Fruit fly (Drosophila melanogaster): ENCODE data around the gene RFeSP.

Gene RFeSP

DNA sequence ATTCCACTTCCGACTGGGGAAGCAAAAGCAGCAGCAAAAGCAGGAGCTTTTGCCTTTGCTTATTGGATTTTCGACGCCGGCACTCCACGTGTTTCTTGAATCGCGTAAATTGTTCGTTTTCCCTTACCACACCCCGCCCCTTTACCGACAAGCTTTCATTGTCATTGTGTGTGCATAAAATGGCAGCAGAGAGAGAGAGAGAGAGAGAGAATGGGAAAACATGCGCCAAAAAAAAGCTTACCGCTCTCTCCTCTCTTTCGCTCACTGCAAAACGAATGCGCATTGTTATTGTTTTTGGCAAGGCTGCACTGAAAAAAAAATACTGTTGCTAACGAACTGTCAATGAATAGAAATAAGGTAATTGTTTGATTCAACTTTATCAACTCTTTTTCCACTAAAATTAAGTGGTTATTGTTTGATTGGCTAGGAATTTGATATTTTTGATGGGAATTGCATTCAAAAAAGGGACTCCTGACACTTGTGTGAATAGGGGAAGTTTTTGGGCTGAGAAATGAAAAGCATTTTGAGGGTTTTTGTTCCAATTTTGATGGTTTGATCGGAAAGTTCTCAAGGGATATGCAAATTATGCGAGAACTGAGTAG is 36.0 kb upstream of the RFeSP start (continued):
- TF ChIP-seq cg (GFP tag; optimal IDR thresholded peaks at IDR 0.05) (peak; percentile 69), CG13287 (GFP tag; IDR thresholded peaks at IDR 0.05; ENCODE audit: partially characterized antibody) (0 out of 2 replicates have a peak, but pooled peaks have one; percentile 6), H2.0 (GFP tag; IDR thresholded peaks at IDR 0.05) (peak; percentile 33; the same call in 1 of the 2 replicates), CG10654 (GFP tag; optimal IDR thresholded peaks at IDR 0.05) (no peak), Trl (optimal IDR thresholded peaks at IDR 0.05) (peak; percentile 87 to 96), Trl (GFP tag; optimal IDR thresholded peaks at IDR 0.05) (no peak), CG8290 (GFP tag; optimal IDR thresholded peaks at IDR 0.05) (no peak), CG8290 (tag; optimal IDR thresholded peaks at IDR 0.05) (peak in 1 of 2 experiments; percentile 64), shn (GFP tag; optimal IDR thresholded peaks at IDR 0.05) (peak; percentile 9), CG4282 (GFP tag; optimal IDR thresholded peaks at IDR 0.05) (no peak), crc (GFP tag; optimal IDR thresholded peaks at IDR 0.05) (peak; percentile 48), ara (GFP tag; IDR thresholded peaks at IDR 0.05) (peak; percentile 8; the same call in 1 of the 2 replicates), abd-A (tag; optimal IDR thresholded peaks at IDR 0.05) (peak; percentile 37), zen (tag; optimal IDR thresholded peaks at IDR 0.05) (no peak), CG12071 (GFP tag; optimal IDR thresholded peaks at IDR 0.05) (peak; percentile 47), Ada2b (GFP tag; IDR thresholded peaks at IDR 0.05) (peak; percentile 33; the same call in 1 of the 2 replicates), eve (GFP tag; optimal IDR thresholded peaks at IDR 0.05) (peak in 1 of 2 experiments; percentile 70), lbe (GFP tag; optimal IDR thresholded peaks at IDR 0.05) (peak; percentile 60), CG2712 (tag; optimal IDR thresholded peaks at IDR 0.05) (peak; percentile 53), tap (tag; optimal IDR thresholded peaks at IDR 0.05) (peak; percentile 16), slp2 (GFP tag; optimal IDR thresholded peaks at IDR 0.05) (peak; percentile 18), Aef1 (GFP tag; IDR thresholded peaks at IDR 0.05) (peak; percentile 10), chinmo (GFP tag; IDR thresholded peaks at IDR 0.05; ENCODE audit: partially characterized antibody) (peak; percentile 100), CG12769 (tag; optimal IDR thresholded peaks at IDR 0.05) (peak; percentile 19), CG8924 (tag; optimal IDR thresholded peaks at IDR 0.05) (peak; percentile 38), Nf-YA (GFP tag; IDR thresholded peaks at IDR 0.05) (peak; percentile 6; the same call in 1 of the 2 replicates), nom (GFP tag; optimal IDR thresholded peaks at IDR 0.05) (peak; percentile 13), CG14050 (GFP tag; IDR thresholded peaks at IDR 0.05) (peak; percentile 36; the same call in 2 of the 3 replicates), Max (GFP tag; optimal IDR thresholded peaks at IDR 0.05) (no peak), Xrp1 (GFP tag; IDR thresholded peaks at IDR 0.05) (peak; percentile 18; the same call in 1 of the 2 replicates), sens (GFP tag) (peak; percentile 81), CG11696 (GFP tag; IDR thresholded peaks at IDR 0.05) (no peak), dm (GFP tag; optimal IDR thresholded peaks at IDR 0.05) (peak; percentile 43), sim (GFP tag; IDR thresholded peaks at IDR 0.05) (0 out of 2 replicates have a peak, but pooled peaks have one; percentile 13), Med (GFP tag) (peak; percentile 82), dysf (GFP tag; IDR thresholded peaks at IDR 0.05) (peak; percentile 3; the same call in 1 of the 3 replicates), zen2 (GFP tag; IDR thresholded peaks at IDR 0.05; ENCODE audit: partially characterized antibody) (no peak; the same call in 2 of the 3 replicates), CG4707 (GFP tag; optimal IDR thresholded peaks at IDR 0.05) (peak; percentile 13), CG13775 (GFP tag; optimal IDR thresholded peaks at IDR 0.05) (no peak)

dm6 chr2L:1649244-1649827 is 35.4 kb upstream of the RFeSP start:
- TF ChIP-seq fd96Cb (tag; optimal IDR thresholded peaks at IDR 0.05) (peak; percentile 97), CG12299 (tag; optimal IDR thresholded peaks at IDR 0.05) (peak; percentile 87), CG13123 (GFP tag; optimal IDR thresholded peaks at IDR 0.05) (peak; percentile 76), CG17612 (GFP tag; IDR thresholded peaks at IDR 0.05) (peak; percentile 71), sens-2 (GFP tag; IDR thresholded peaks at IDR 0.05) (peak; percentile 68; the same call in 1 of the 2 replicates), chif (GFP tag; optimal IDR thresholded peaks at IDR 0.05) (peak in 1 of 2 experiments; percentile 57), Chrac-16 (GFP tag; optimal IDR thresholded peaks at IDR 0.05) (peak; percentile 59), wor (GFP tag; IDR thresholded peaks at IDR 0.05) (peak; percentile 89), Camta (GFP tag; optimal IDR thresholded peaks at IDR 0.05) (no peak), CG3065 (GFP tag; optimal IDR thresholded peaks at IDR 0.05) (peak; percentile 66), Bgb (GFP tag; IDR thresholded peaks at IDR 0.05; ENCODE audit: partially characterized antibody) (peak; percentile 69), CG33213 (GFP tag; optimal IDR thresholded peaks at IDR 0.05) (no peak), CG12744 (GFP tag; optimal IDR thresholded peaks at IDR 0.05) (peak; percentile 2)

All from whole organism, embryonic.